Fruit fly (Drosophila melanogaster): Measurements from ENCODE around the gene fkh.

dm6 chr3R:28599238-28600127, 14.4 kb upstream of the fkh start, which contains the start of the genes Noa36 and Hrb98DE:
- no peak for TF ChIP-seq Dif (GFP tag; optimal IDR thresholded peaks at IDR 0.05; ENCODE audit: partially characterized antibody)
- no peak for TF ChIP-seq Dfd (GFP tag; optimal IDR thresholded peaks at IDR 0.05)
